Fruit fly (Drosophila melanogaster) whole organism: ENCODE results near the gene CG8565.
"Not testable (repeated sequence)": the region's sequence is repeated elsewhere in the genome, so short reads cannot be mapped to it uniquely, and the experiment has no call there.

Experiments
- CG8478 ChIP-seq: fragments of >200 bp; optimal IDR thresholded peaks from 2 replicates; lab custom pipeline; 2018; ENCODE audit warnings: inconsistent platforms
- Dll ChIP-seq: fragments of >200 bp; optimal IDR thresholded peaks from 2 replicates; lab custom pipeline; 2017
- EcR ChIP-seq, 2 experiments: fragments of >200 bp; optimal IDR thresholded peaks; 2 replicates each; lab custom pipeline; 2017; ENCODE audit warnings: missing biosample characterization in 2 of 2, missing genetic modification characterization in 2 of 2, missing genetic modification reagents in 2 of 2
- pan ChIP-seq: fragments of >200 bp; optimal IDR thresholded peaks from 2 replicates; lab custom pipeline; 2017
- psq ChIP-seq: fragments of >200 bp; optimal IDR thresholded peaks from 2 replicates; lab custom pipeline; 2017
- usp ChIP-seq: fragments of >200 bp; optimal IDR thresholded peaks from 2 replicates; lab custom pipeline; 2017; ENCODE audit warnings: missing biosample characterization, missing genetic modification characterization, mixed read lengths

- not testable (repeated sequence) for TF ChIP-seq EcR (GFP tag; optimal IDR thresholded peaks at IDR 0.05; lab: Kevin White, UChicago); psq (lab: Kevin White, UChicago); pan (lab: Kevin White, UChicago); usp (GFP tag; lab: Kevin White, UChicago); CG8478 (lab: Kevin White, UChicago); Dll
Observed at dm6 chrX:15799085-15799557, 38.5 kb upstream of the CG8565 start, which contains the start of the genes sordd2 and CG15602.
